Fruit fly (Drosophila melanogaster): ENCODE measurements around the gene CG31815.
A peak's percentile ranks its signal among the peaks of the same experiment; 100 is the strongest.

CG31815 gene

DNA sequence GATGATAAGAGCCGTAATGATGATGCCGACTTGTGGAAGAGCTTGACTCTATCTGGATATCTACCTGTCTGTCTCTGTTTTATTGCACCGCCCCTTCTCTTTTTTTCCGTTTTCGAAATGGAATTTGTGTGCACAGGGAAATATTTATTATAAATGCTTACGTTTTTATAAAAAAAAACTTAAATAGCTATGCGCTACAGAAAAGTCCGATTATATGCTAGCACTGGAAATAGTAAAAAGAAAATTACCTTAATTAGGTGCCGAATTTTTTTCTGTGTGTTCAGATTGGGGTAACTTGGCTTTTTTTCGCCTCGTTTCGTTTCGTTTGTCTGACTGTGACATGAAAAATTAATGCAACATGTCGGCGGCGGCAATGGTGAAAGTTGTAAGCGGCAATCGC lies 13.7 kb upstream of the CG31815 start (continued):
- no peak for TF ChIP-seq CG18764 (GFP tag; optimal IDR thresholded peaks at IDR 0.05)
- TF ChIP-seq ewg (GFP tag; optimal IDR thresholded peaks at IDR 0.05): peak; percentile 65
- peak; percentile 46 for TF ChIP-seq CG5245 (GFP tag; optimal IDR thresholded peaks at IDR 0.05)
- TF ChIP-seq sens (GFP tag): peak; percentile 97
- TF ChIP-seq dmrt99B (tag; optimal IDR thresholded peaks at IDR 0.05): peak; percentile 81
- TF ChIP-seq sc (optimal IDR thresholded peaks at IDR 0.05): no peak
- peak; percentile 7 for TF ChIP-seq sc (GFP tag; optimal IDR thresholded peaks at IDR 0.05)
- TF ChIP-seq lbe (GFP tag; optimal IDR thresholded peaks at IDR 0.05): no peak
- peak; percentile 75 for TF ChIP-seq CG5953 (GFP tag; IDR thresholded peaks at IDR 0.05)
- TF ChIP-seq maf-S (GFP tag; optimal IDR thresholded peaks at IDR 0.05): no peak
- TF ChIP-seq vvl (GFP tag; IDR thresholded peaks at IDR 0.05): peak; percentile 87
- no peak for TF ChIP-seq CG9876 (GFP tag; optimal IDR thresholded peaks at IDR 0.05)
- TF ChIP-seq Dp (GFP tag; optimal IDR thresholded peaks at IDR 0.05): no peak
- TF ChIP-seq gce (GFP tag; IDR thresholded peaks at IDR 0.05): peak; percentile 52; the same call in 1 of the 3 replicates
- TF ChIP-seq CG2875 (GFP tag; optimal IDR thresholded peaks at IDR 0.05): peak; percentile 70
- peak in 1 of 2 experiments; percentile 40 for TF ChIP-seq Hr51 (GFP tag; optimal IDR thresholded peaks at IDR 0.05)
- TF ChIP-seq CG9437 (GFP tag; optimal IDR thresholded peaks at IDR 0.05): peak; percentile 1
- no peak for TF ChIP-seq dm (GFP tag; optimal IDR thresholded peaks at IDR 0.05)
- TF ChIP-seq ham (GFP tag; IDR thresholded peaks at IDR 0.05): no peak
- TF ChIP-seq CG13296 (GFP tag; optimal IDR thresholded peaks at IDR 0.05): no peak
- peak; percentile 86 for TF ChIP-seq ATbp (GFP tag; optimal IDR thresholded peaks at IDR 0.05)
- no peak for TF ChIP-seq Usf (GFP tag; optimal IDR thresholded peaks at IDR 0.05)

DNA sequence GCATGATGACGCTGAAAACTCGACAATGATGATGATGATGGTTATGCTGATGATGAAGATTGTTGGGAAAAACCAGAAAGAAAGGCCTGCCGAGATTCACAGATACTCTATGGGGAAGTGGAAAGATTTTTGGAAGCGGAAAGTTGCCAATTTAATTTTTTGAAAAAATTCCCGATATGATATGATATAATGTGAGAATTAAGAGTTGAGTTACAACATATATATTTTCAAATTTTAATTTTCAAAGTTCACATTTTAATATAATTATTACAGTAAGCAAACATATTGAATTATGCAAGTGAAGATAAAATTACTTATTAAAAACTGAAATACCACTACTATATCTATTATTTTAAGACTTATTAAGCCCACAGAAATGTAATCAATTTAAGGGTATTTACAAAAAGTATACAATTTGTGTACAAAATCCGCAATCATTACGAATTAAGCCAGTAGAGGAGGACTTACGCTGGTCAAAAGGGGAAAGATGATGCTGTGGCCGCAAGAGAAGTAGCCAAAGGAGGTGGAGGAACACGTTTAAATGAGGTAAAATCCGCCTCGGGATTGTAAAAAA lies 11.6 kb upstream of the CG31815 start:
- TF ChIP-seq CG4854 (GFP tag; optimal IDR thresholded peaks at IDR 0.05) (no peak), D19A (tag; optimal IDR thresholded peaks at IDR 0.05) (peak; percentile 67), nmo (GFP tag; optimal IDR thresholded peaks at IDR 0.05) (no peak)

DNA sequence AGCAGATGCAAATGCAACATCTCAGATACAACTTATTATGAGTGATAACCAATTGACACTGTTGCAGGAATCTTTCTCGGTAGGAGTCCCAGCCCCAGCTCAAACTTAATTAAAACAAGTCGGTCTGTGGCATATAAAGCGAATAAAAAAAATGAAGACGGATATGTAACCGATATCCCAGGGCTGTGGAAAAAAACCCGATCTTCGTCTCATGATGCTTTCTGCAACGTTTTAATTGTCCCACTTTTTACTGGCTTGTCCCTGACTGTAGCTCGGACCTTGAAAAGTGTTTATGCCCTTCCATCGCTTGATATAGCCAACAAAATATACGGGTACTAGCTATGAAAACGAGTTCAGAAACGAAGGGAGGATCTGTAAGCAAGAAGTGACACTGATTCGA lies 11.0 kb upstream of the CG31815 start:
- TF ChIP-seq gcm (GFP tag; optimal IDR thresholded peaks at IDR 0.05) (peak; percentile 23), bcd (GFP tag; optimal IDR thresholded peaks at IDR 0.05) (no peak)

DNA sequence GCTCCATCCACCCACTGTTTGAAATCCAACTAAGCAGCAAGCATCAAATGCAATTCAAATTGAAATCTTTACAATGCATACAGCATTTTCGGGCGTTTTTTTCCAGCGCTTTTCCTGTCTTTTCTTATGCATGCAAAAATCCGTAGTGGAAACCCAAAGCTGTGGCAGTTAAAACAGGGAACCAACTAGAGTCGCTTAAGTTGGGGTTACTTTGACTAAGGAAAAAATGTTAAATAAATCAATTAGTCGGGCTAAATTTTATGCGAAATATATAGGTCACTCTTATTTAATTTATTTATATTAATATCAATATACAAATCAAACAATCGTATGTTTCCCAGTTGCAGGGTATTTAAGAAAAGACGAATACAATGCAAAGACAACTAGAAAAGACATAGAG lies 9.7 kb upstream of the CG31815 start:
- no peak for TF ChIP-seq CG15696 (tag; optimal IDR thresholded peaks at IDR 0.05)
- no peak for TF ChIP-seq NK7.1 (GFP tag; optimal IDR thresholded peaks at IDR 0.05)
- TF ChIP-seq lab (GFP tag; optimal IDR thresholded peaks at IDR 0.05): no peak
- TF ChIP-seq cwo (GFP tag; optimal IDR thresholded peaks at IDR 0.05): no peak
- TF ChIP-seq Mrtf (GFP tag; IDR thresholded peaks at IDR 0.05): no peak
- TF ChIP-seq CG9215 (GFP tag; IDR thresholded peaks at IDR 0.05): no peak
- no peak for TF ChIP-seq Usf (GFP tag; optimal IDR thresholded peaks at IDR 0.05)
- TF ChIP-seq CG31365 (tag; optimal IDR thresholded peaks at IDR 0.05): no peak
- no peak for TF ChIP-seq ERR (GFP tag; optimal IDR thresholded peaks at IDR 0.05)
- no peak for TF ChIP-seq CG32772 (GFP tag; IDR thresholded peaks at IDR 0.05)
- no peak for TF ChIP-seq CG16779 (GFP tag; IDR thresholded peaks at IDR 0.05)
- no peak for TF ChIP-seq CG8089 (GFP tag; optimal IDR thresholded peaks at IDR 0.05)
- no peak for TF ChIP-seq CG31388 (GFP tag; optimal IDR thresholded peaks at IDR 0.05)
- TF ChIP-seq Ets65A (GFP tag): no peak
